Worm (Caenorhabditis elegans) whole organism, L2 larva: ENCODE measurements around the gene igeg-1.

ENCODE experiments used
- aly-2 ChIP-seq: fragments of 150-350 bp; optimal IDR thresholded peaks from 2 replicates; lab custom pipeline; 2014; ENCODE audit warnings: missing biosample characterization, missing genetic modification characterization
- ama-1 ChIP-seq: fragments of 150-350 bp; optimal IDR thresholded peaks from 2 replicates; lab custom pipeline; 2018; ENCODE audit warnings: inconsistent platforms
- dmd-4 ChIP-seq: sonication (generic microtip); optimal IDR thresholded peaks from 2 replicates; lab custom pipeline; 2017; ENCODE audit warnings: missing biosample characterization, missing genetic modification characterization
- sem-4 ChIP-seq: fragments of 150-350 bp; optimal IDR thresholded peaks from 2 replicates; lab custom pipeline; 2014; ENCODE audit warnings: missing biosample characterization, missing genetic modification reagents, missing genetic modification characterization
- skn-1 ChIP-seq: sonication (generic microtip); optimal IDR thresholded peaks from 2 replicates; lab custom pipeline; 2017; ENCODE audit warnings: missing biosample characterization, missing genetic modification characterization
- snpc-4 ChIP-seq: fragments of 150-350 bp; optimal IDR thresholded peaks from 2 replicates; lab custom pipeline; 2014; ENCODE audit warnings: missing biosample characterization, missing genetic modification characterization
- unc-55 ChIP-seq: fragments of 150-350 bp; sonication (generic microtip); optimal IDR thresholded peaks from 3 replicates; lab custom pipeline; 2014; ENCODE audit warnings: missing biosample characterization, missing genetic modification reagents, missing genetic modification characterization
- unc-62 ChIP-seq: fragments of 150-350 bp; optimal IDR thresholded peaks from 2 replicates; lab custom pipeline; 2014; ENCODE audit warnings: missing biosample characterization, missing genetic modification reagents, missing genetic modification characterization
- zag-1 ChIP-seq: fragments of 150-350 bp; optimal IDR thresholded peaks from 2 replicates; lab custom pipeline; 2014; ENCODE audit warnings: missing biosample characterization, missing genetic modification characterization

DNA sequence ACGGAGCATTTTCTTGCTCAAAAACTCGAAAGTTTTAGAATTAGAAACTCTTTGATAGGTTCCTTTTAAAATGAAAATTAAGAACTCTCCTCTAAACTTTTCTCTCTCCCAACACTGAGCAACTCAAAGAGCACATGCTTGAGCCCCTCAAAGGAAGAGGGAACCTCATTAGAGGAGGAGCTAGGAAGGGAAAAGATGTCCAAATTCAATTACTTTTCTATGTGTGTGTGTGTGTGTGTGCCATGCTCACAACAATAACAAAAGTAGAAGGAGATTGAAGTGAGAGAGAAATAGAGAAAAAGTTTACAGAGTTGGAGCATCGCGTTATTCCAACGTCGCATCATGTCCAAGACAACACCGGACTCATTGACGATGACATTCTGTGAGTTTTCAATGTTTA, 23.5 kb downstream of the igeg-1 start:
- TF ChIP-seq sem-4 (tag; lab: Kevin White, UChicago) (peak; percentile 76), ama-1 (lab: Kevin White, UChicago) (no peak), aly-2 (tag; lab: Kevin White, UChicago) (no peak), unc-55 (GFP tag; lab: Kevin White, UChicago) (no peak), unc-62 (GFP tag; lab: Kevin White, UChicago) (no peak), zag-1 (tag; lab: Kevin White, UChicago) (peak; percentile 53), snpc-4 (tag; lab: Kevin White, UChicago) (no peak), skn-1 (no peak), dmd-4 (tag; lab: Kevin White, UChicago) (no peak)
